Fruit fly (Drosophila melanogaster) whole organism, embryonic: ENCODE results near the gene Acyp2.

Source experiments
- ATbp ChIP-seq: fragments of 200-800 bp; sonication (Bioruptor generic); optimal IDR thresholded peaks from 2 replicates; lab custom pipeline; 2017; ENCODE audit warnings: missing biosample characterization, mild to moderate bottlenecking, missing genetic modification characterization, missing genetic modification reagents
- CG10267 ChIP-seq: fragments of 200-800 bp; sonication (Bioruptor generic); optimal IDR thresholded peaks from 2 replicates; lab custom pipeline; 2018; ENCODE audit warnings: missing biosample characterization, mild to moderate bottlenecking, missing genetic modification characterization, moderate library complexity
- CG10321 ChIP-seq: fragments of 200-800 bp; sonication (Bioruptor generic); IDR thresholded peaks from 2 replicates; pipeline ENCODE4 v1.3.6; 2022; ENCODE audit warnings: missing biosample characterization, missing genetic modification characterization
- CG11695 ChIP-seq: fragments of 200-800 bp; sonication (Bioruptor generic); IDR thresholded peaks from 3 replicates; pipeline ENCODE4 v1.3.6; 2022; ENCODE audit warnings: missing biosample characterization, missing genetic modification characterization
- CG12219 ChIP-seq: fragments of 200-800 bp; sonication (Bioruptor generic); optimal IDR thresholded peaks from 3 replicates; lab custom pipeline; 2018; ENCODE audit warnings: missing biosample characterization, mild to moderate bottlenecking, missing genetic modification characterization
- CG1233 ChIP-seq: fragments of 200-800 bp; sonication (Bioruptor generic); optimal IDR thresholded peaks from 4 replicates; lab custom pipeline; 2018; ENCODE audit warnings: missing biosample characterization, mild to moderate bottlenecking, missing genetic modification characterization
- CG12391 ChIP-seq: fragments of 200-800 bp; sonication (Bioruptor generic); optimal IDR thresholded peaks from 3 replicates; lab custom pipeline; 2018; ENCODE audit warnings: missing biosample characterization, mild to moderate bottlenecking, missing genetic modification characterization, moderate library complexity
- CG12744 ChIP-seq: fragments of 200-800 bp; sonication (Bioruptor generic); optimal IDR thresholded peaks from 2 replicates; lab custom pipeline; 2016; ENCODE audit warnings: missing biosample characterization, missing genetic modification characterization
- CG13775 ChIP-seq: fragments of 200-800 bp; sonication (Bioruptor generic); optimal IDR thresholded peaks from 3 replicates; lab custom pipeline; 2017; ENCODE audit warnings: missing biosample characterization, mild to moderate bottlenecking, missing genetic modification characterization
- CG14860 ChIP-seq: fragments of 200-800 bp; sonication (Bioruptor generic); IDR thresholded peaks from 3 replicates; pipeline ENCODE4 v1.3.6; 2022; ENCODE audit warnings: missing biosample characterization, missing genetic modification characterization; ENCODE audit not compliant: partially characterized antibody
- CG15011 ChIP-seq: fragments of 200-800 bp; sonication (Bioruptor generic); optimal IDR thresholded peaks from 3 replicates; lab custom pipeline; 2018; ENCODE audit warnings: missing biosample characterization, mild to moderate bottlenecking, missing genetic modification characterization
- CG16863 ChIP-seq: fragments of 200-800 bp; sonication (Bioruptor generic); optimal IDR thresholded peaks from 3 replicates; lab custom pipeline; 2016; ENCODE audit warnings: missing biosample characterization, missing genetic modification characterization
- CG1832 ChIP-seq: fragments of 200-800 bp; sonication (Bioruptor generic); optimal IDR thresholded peaks from 2 replicates; lab custom pipeline; 2017; ENCODE audit warnings: missing biosample characterization, mild to moderate bottlenecking, missing genetic modification characterization, inconsistent platforms
- CG2202 ChIP-seq: fragments of 200-800 bp; sonication (Bioruptor generic); optimal IDR thresholded peaks from 2 replicates; lab custom pipeline; 2018; ENCODE audit warnings: missing biosample characterization, mild to moderate bottlenecking, missing genetic modification characterization
- CG3407 ChIP-seq: fragments of 200-800 bp; sonication (Bioruptor generic); optimal IDR thresholded peaks from 2 replicates; lab custom pipeline; 2018; ENCODE audit warnings: missing biosample characterization, mild to moderate bottlenecking, missing genetic modification characterization
- CG34376 ChIP-seq: fragments of 200-800 bp; sonication (Bioruptor generic); optimal IDR thresholded peaks from 2 replicates; lab custom pipeline; 2018; ENCODE audit warnings: missing biosample characterization, mild to moderate bottlenecking, missing genetic modification characterization
- CG3847 ChIP-seq: fragments of 200-800 bp; sonication (Bioruptor generic); IDR thresholded peaks from 2 replicates; pipeline ENCODE4 v1.3.6; 2022; ENCODE audit warnings: missing biosample characterization, missing genetic modification characterization
- CG7987 ChIP-seq: fragments of 200-800 bp; sonication (Bioruptor generic); optimal IDR thresholded peaks from 2 replicates; lab custom pipeline; 2018; ENCODE audit warnings: missing biosample characterization, mild to moderate bottlenecking, missing genetic modification characterization, moderate library complexity
- CG8765 ChIP-seq: fragments of 200-800 bp; sonication (Bioruptor generic); IDR thresholded peaks from 2 replicates; pipeline ENCODE4 v1.3.6; 2022; ENCODE audit warnings: missing biosample characterization, missing genetic modification characterization
- CG8924 ChIP-seq: fragments of 200-800 bp; optimal IDR thresholded peaks from 3 replicates; lab custom pipeline; 2019; ENCODE audit warnings: missing biosample characterization, mild to moderate bottlenecking, missing genetic modification characterization, moderate library complexity
- CG9797 ChIP-seq: fragments of 200-800 bp; sonication (Bioruptor generic); optimal IDR thresholded peaks from 3 replicates; lab custom pipeline; 2018; ENCODE audit warnings: missing biosample characterization, mild to moderate bottlenecking, missing genetic modification characterization
- Camta ChIP-seq: fragments of 200-800 bp; sonication (Bioruptor generic); optimal IDR thresholded peaks from 2 replicates; lab custom pipeline; 2016; ENCODE audit warnings: missing biosample characterization, missing genetic modification characterization
- CrebB ChIP-seq: fragments of 200-800 bp; sonication (Bioruptor generic); optimal IDR thresholded peaks from 3 replicates; lab custom pipeline; 2018; ENCODE audit warnings: missing biosample characterization, mild to moderate bottlenecking, missing genetic modification characterization
- D19A ChIP-seq: fragments of 200-800 bp; optimal IDR thresholded peaks from 3 replicates; lab custom pipeline; 2019; ENCODE audit warnings: missing biosample characterization, mild to moderate bottlenecking, missing genetic modification characterization, moderate library complexity
- Deaf1 ChIP-seq: fragments of 200-800 bp; optimal IDR thresholded peaks from 3 replicates; lab custom pipeline; 2019; ENCODE audit warnings: missing biosample characterization, mild to moderate bottlenecking, missing genetic modification characterization, moderate library complexity
- Dfd ChIP-seq, 2 experiments: fragments of >200 bp; optimal IDR thresholded peaks; 2 replicates each; lab custom pipeline; 2017; ENCODE audit warnings: missing biosample characterization in 2 of 2, missing genetic modification characterization in 2 of 2
- E2f1 ChIP-seq: fragments of 200-800 bp; sonication (Bioruptor generic); IDR thresholded peaks from 2 replicates; pipeline ENCODE4 v1.3.6; 2022; ENCODE audit warnings: missing biosample characterization, missing genetic modification characterization
- Hr3 ChIP-seq: fragments of 200-800 bp; sonication (Bioruptor generic); optimal IDR thresholded peaks from 3 replicates; lab custom pipeline; 2016; ENCODE audit warnings: missing biosample characterization, missing genetic modification characterization
- MTF-1 ChIP-seq: fragments of 200-800 bp; sonication (Bioruptor generic); optimal IDR thresholded peaks from 2 replicates; lab custom pipeline; 2018; ENCODE audit warnings: missing biosample characterization, mild to moderate bottlenecking, missing genetic modification characterization, borderline replicate concordance
- Opbp ChIP-seq: fragments of 200-800 bp; sonication (Bioruptor generic); IDR thresholded peaks from 3 replicates; pipeline ENCODE4 v1.3.6; 2022; ENCODE audit warnings: missing biosample characterization, missing genetic modification characterization; ENCODE audit not compliant: partially characterized antibody
- Pdp1 ChIP-seq, 2 experiments: fragments of 200-800 bp; sonication (Bioruptor generic); optimal IDR thresholded peaks; 3 replicates each; lab custom pipeline; 2016; ENCODE audit warnings: missing biosample characterization in 2 of 2, missing genetic modification characterization in 2 of 2, mild to moderate bottlenecking in 1 of 2, moderate library complexity in 1 of 2
- Rfx ChIP-seq: fragments of 200-800 bp; sonication (Bioruptor generic); IDR thresholded peaks from 2 replicates; pipeline ENCODE4 v1.3.6; 2022; ENCODE audit warnings: missing biosample characterization, missing genetic modification characterization
- Sox100B ChIP-seq: fragments of 200-800 bp; sonication (Bioruptor generic); optimal IDR thresholded peaks from 3 replicates; lab custom pipeline; 2018; ENCODE audit warnings: missing biosample characterization, mild to moderate bottlenecking, missing genetic modification characterization
- Sry-β ChIP-seq: fragments of 200-800 bp; sonication (Bioruptor generic); optimal IDR thresholded peaks from 2 replicates; lab custom pipeline; 2018; ENCODE audit warnings: missing biosample characterization, mild to moderate bottlenecking, missing genetic modification characterization, moderate library complexity
- Sry-δ ChIP-seq: fragments of 200-800 bp; sonication (Bioruptor generic); optimal IDR thresholded peaks from 2 replicates; lab custom pipeline; 2016; ENCODE audit warnings: missing biosample characterization, missing genetic modification characterization
- YL-1 ChIP-seq: fragments of 200-800 bp; sonication (Bioruptor generic); optimal IDR thresholded peaks from 3 replicates; lab custom pipeline; 2017; ENCODE audit warnings: missing biosample characterization, mild to moderate bottlenecking, missing genetic modification characterization
- bsh ChIP-seq, 2 experiments: fragments of 200-800 bp; sonication (Bioruptor generic); optimal IDR thresholded peaks; 2 replicates each; lab custom pipeline; 2017 to 2018; ENCODE audit warnings: mild to moderate bottlenecking in 2 of 2, missing biosample characterization in 2 of 2, missing genetic modification characterization in 2 of 2, moderate library complexity in 1 of 2
- crc ChIP-seq: fragments of 200-800 bp; sonication (Bioruptor generic); optimal IDR thresholded peaks from 2 replicates; lab custom pipeline; 2016; ENCODE audit warnings: missing biosample characterization, missing genetic modification characterization
- dan ChIP-seq: fragments of 200-800 bp; sonication (Bioruptor generic); IDR thresholded peaks from 2 replicates; pipeline ENCODE4 v1.3.6; 2022; ENCODE audit warnings: missing biosample characterization, missing genetic modification characterization
- dysf ChIP-seq: fragments of 200-800 bp; sonication (Bioruptor generic); IDR thresholded peaks from 3 replicates; pipeline ENCODE4 v1.3.6; 2022; ENCODE audit warnings: missing biosample characterization, missing genetic modification characterization
- gsb ChIP-seq: fragments of 200-800 bp; sonication (Bioruptor generic); IDR thresholded peaks from 2 replicates; pipeline ENCODE4 v1.3.6; 2022; ENCODE audit warnings: missing biosample characterization, missing genetic modification characterization
- jing ChIP-seq: fragments of 200-800 bp; sonication (Bioruptor generic); optimal IDR thresholded peaks from 2 replicates; lab custom pipeline; 2018; ENCODE audit warnings: missing biosample characterization, mild to moderate bottlenecking, missing genetic modification characterization
- klu ChIP-seq: fragments of 200-800 bp; sonication (Bioruptor generic); IDR thresholded peaks from 2 replicates; pipeline ENCODE4 v1.3.6; 2022; ENCODE audit warnings: missing biosample characterization, missing genetic modification characterization
- pan ChIP-seq, 4 experiments: fragments of >200 bp in 3 of 4; fragments of 200-800 bp in 1 of 4; sonication (Bioruptor generic) in 1 of 4; optimal IDR thresholded peaks in 3 of 4; IDR thresholded peaks in 1 of 4; 2 replicates each; pipeline versions ENCODE4 v1.3.6 to Lab custom; 2017 to 2022; ENCODE audit warnings: missing biosample characterization in 2 of 4, missing genetic modification characterization in 2 of 4, mixed read lengths in 1 of 4
- pfk ChIP-seq: fragments of 200-800 bp; sonication (Bioruptor generic); optimal IDR thresholded peaks from 2 replicates; lab custom pipeline; 2018; ENCODE audit warnings: missing biosample characterization, mild to moderate bottlenecking, missing genetic modification characterization, moderate library complexity
- sima ChIP-seq: fragments of 200-800 bp; sonication (Bioruptor generic); optimal IDR thresholded peaks from 2 replicates; lab custom pipeline; 2016; ENCODE audit warnings: missing biosample characterization, missing genetic modification characterization
- slbo ChIP-seq: fragments of 200-800 bp; sonication (Bioruptor generic); IDR thresholded peaks from 2 replicates; pipeline ENCODE4 v1.3.6; 2022; ENCODE audit warnings: missing biosample characterization, missing genetic modification characterization
- ssp ChIP-seq: fragments of 200-800 bp; sonication (Bioruptor generic); IDR thresholded peaks from 2 replicates; pipeline ENCODE4 v1.3.6; 2022; ENCODE audit warnings: missing biosample characterization, missing genetic modification characterization
- wor ChIP-seq: fragments of 200-800 bp; sonication (Bioruptor generic); IDR thresholded peaks from 2 replicates; pipeline ENCODE4 v1.3.6; 2022; ENCODE audit warnings: missing biosample characterization, missing genetic modification characterization
- zfh2 ChIP-seq: fragments of 200-800 bp; sonication (Bioruptor generic); optimal IDR thresholded peaks from 2 replicates; lab custom pipeline; 2016; ENCODE audit warnings: missing biosample characterization, missing genetic modification characterization

Gene Acyp2

DNA sequence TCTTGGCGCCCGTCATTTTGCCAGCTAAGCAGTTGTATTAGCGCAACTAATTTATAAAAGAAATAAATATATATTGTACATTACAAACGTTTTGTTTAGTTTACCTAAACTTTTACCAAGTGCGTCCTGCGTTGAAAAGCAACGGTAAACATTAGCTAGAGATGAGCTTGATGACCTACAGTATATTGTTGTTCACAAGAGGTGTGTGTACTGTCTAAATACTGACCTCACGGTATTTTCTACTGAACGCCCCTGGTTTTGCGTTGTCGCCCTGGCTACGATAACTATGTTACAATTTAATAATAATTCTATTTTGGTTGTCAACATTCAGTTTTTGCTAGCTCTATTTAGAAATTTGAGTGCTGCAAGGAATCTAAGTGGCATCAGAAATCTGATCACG is at the start of gene Acyp2 (continued):
- peak; percentile 23 for TF ChIP-seq CG13775
- TF ChIP-seq CG16863 (GFP tag; lab: Kevin White, UChicago) = no peak
- no peak for TF ChIP-seq ATbp (GFP tag; lab: Kevin White, UChicago)
- no peak for TF ChIP-seq pfk (GFP tag; lab: Kevin White, UChicago)
- TF ChIP-seq CG12391 = peak; percentile 41
- TF ChIP-seq CG7987 = peak; percentile 9
- peak; percentile 25; the same call in 1 of the 2 replicates for TF ChIP-seq CG3847 (GFP tag; lab: Robert Waterston, UW)
- peak in 1 of 2 experiments; percentile 48 for TF ChIP-seq Pdp1 (GFP tag; optimal IDR thresholded peaks at IDR 0.05; lab: Kevin White, UChicago)
- peak; percentile 48 for TF ChIP-seq zfh2 (GFP tag; lab: Kevin White, UChicago)
- TF ChIP-seq Deaf1 (tag; lab: Kevin White, UChicago) = no peak
- TF ChIP-seq Rfx (GFP tag; lab: Robert Waterston, UW) = peak; percentile 74
- TF ChIP-seq slbo (GFP tag; lab: Robert Waterston, UW) = peak; percentile 69; the same call in 1 of the 2 replicates
- TF ChIP-seq Camta (GFP tag; lab: Kevin White, UChicago) = no peak
- no peak for TF ChIP-seq Dfd (GFP tag; optimal IDR thresholded peaks at IDR 0.05; lab: Kevin White, UChicago)
- no peak for TF ChIP-seq CG12219 (GFP tag; lab: Kevin White, UChicago)
- TF ChIP-seq CG11695 (GFP tag; lab: Robert Waterston, UW) = no peak
- peak; percentile 1 for TF ChIP-seq CG34376
- no peak for TF ChIP-seq CG15011 (GFP tag; lab: Kevin White, UChicago)
- TF ChIP-seq jing = no peak
- TF ChIP-seq CrebB = no peak
- TF ChIP-seq CG10267 (tag; lab: Kevin White, UChicago) = peak; percentile 44
- no peak for TF ChIP-seq CG3407 (GFP tag; lab: Kevin White, UChicago)
- TF ChIP-seq CG1233 (GFP tag; lab: Kevin White, UChicago) = no peak
- TF ChIP-seq ssp (GFP tag; lab: Robert Waterston, UW) = no peak
- TF ChIP-seq klu (GFP tag; lab: Robert Waterston, UW) = no peak
- peak; percentile 18; the same call in 1 of the 2 replicates for TF ChIP-seq CG10321 (GFP tag; lab: Robert Waterston, UW)
- TF ChIP-seq pan (optimal IDR thresholded peaks at IDR 0.05; lab: Kevin White, UChicago) = no peak
- TF ChIP-seq pan (GFP tag; optimal IDR thresholded peaks at IDR 0.05 in 1 of 2, IDR thresholded peaks at IDR 0.05 in 1 of 2) = peak in 1 of 2 experiments; percentile 51
- TF ChIP-seq MTF-1 (GFP tag; lab: Kevin White, UChicago) = no peak
- no peak for TF ChIP-seq sima
- 0 out of 2 replicates have a peak, but pooled peaks have one; percentile 26 for TF ChIP-seq CG8765 (GFP tag; lab: Robert Waterston, UW)
- TF ChIP-seq CG1832 (GFP tag; lab: Kevin White, UChicago) = no peak
- no peak for TF ChIP-seq wor (GFP tag; lab: Robert Waterston, UW)
- no peak for TF ChIP-seq Sry-β (GFP tag; lab: Kevin White, UChicago)
- TF ChIP-seq YL-1 = peak; percentile 60
- TF ChIP-seq crc = peak; percentile 19
- peak; percentile 10 for TF ChIP-seq Hr3 (GFP tag; lab: Kevin White, UChicago)
- no peak for TF ChIP-seq E2f1 (GFP tag; lab: Robert Waterston, UW)
- peak; percentile 88 for TF ChIP-seq Sry-δ (GFP tag; lab: Kevin White, UChicago)
- no peak for TF ChIP-seq dan (GFP tag; lab: Robert Waterston, UW)
- TF ChIP-seq dysf (GFP tag; lab: Robert Waterston, UW) = no peak
- TF ChIP-seq CG12744 (GFP tag; lab: Kevin White, UChicago) = no peak
- no peak for TF ChIP-seq gsb (GFP tag; lab: Robert Waterston, UW)
- TF ChIP-seq CG8924 (tag; lab: Kevin White, UChicago) = peak; percentile 41
- TF ChIP-seq Opbp = peak; percentile 59; the same call in 1 of the 3 replicates
- TF ChIP-seq D19A (tag; lab: Kevin White, UChicago) = no peak
- TF ChIP-seq CG2202 (tag; lab: Kevin White, UChicago) = no peak
- TF ChIP-seq Sox100B (GFP tag; lab: Kevin White, UChicago) = no peak
- TF ChIP-seq CG9797 = peak; percentile 51
- TF ChIP-seq bsh (GFP tag; optimal IDR thresholded peaks at IDR 0.05; lab: Kevin White, UChicago) = no peak
- TF ChIP-seq CG14860 (GFP tag; lab: Robert Waterston, UW) = no peak
